Fruit fly (Drosophila melanogaster): ENCODE results near the gene dbr.

DNA sequence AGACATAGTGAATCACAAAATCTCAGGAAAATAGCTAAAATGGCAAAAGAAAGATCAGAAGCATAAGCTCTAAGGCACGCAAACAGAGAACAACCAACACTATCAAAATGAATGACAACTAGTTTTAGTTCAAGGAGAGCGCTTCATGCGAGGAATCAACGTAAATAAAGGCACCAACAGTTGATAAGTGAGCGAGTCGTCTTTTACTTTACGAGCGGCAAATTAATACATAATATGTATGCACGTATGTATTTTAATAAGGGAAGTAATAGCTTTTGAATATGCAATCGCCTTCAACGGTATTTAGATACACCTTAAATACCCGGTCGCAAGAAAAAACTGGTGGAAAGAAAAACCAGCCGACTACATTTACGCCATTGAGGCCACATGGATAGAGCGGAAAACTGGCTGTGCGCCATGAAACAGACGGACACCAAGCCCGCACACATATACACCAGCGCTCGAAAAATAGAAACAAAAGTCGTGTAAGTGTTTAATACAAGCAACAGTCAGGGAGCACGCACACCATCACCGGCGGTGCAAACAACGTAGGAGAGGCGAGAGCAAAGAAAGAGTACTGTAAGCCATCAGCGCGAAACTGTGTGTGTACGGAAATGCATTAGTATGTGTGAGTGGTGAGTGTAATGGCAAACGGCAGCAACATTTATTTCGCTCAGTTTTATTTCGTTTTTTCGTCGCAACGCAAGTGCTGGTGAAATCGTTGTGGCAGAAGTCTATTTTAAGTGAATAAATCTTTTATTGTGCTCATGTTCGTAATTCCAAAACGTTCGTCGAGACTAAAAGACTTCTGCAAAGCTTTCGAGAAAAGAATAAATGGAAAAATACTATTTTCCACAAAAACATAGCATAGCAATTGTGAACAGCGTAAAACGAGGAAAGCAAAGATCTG lies at the start of gene dbr:
- TF ChIP-seq h (optimal IDR thresholded peaks at IDR 0.05) (no peak), Myc (optimal IDR thresholded peaks at IDR 0.05) (no peak)
